ENCODE assay signal across 5 fruit fly cellular contexts in genomic region chrX:3673710-3674344, dm6.
TF ChIP-seq lines count a peak whose summit lies in the region.

No protein-coding gene starts in this region.

- no peak for TF ChIP-seq CTCF in whole organism, embryonic (GFP tag; optimal IDR thresholded peaks at IDR 0.05; lab: Kevin White, UChicago)

TF ChIP-seq in whole organism, adult, 20 proteins besides CTCF, POLR2A, EP300 and RAD21 (continues in another document):
- TF ChIP-seq Hr96 (GFP tag; optimal IDR thresholded peaks at IDR 0.05; lab: Kevin White, UChicago) (peak; percentile 78), CG7101 (tag; optimal IDR thresholded peaks at IDR 0.05; lab: Kevin White, UChicago) (peak; percentile 86), Mnt (GFP tag; optimal IDR thresholded peaks at IDR 0.05; lab: Kevin White, UChicago) (peak; percentile 96), CG1620 (GFP tag; optimal IDR thresholded peaks at IDR 0.05; lab: Kevin White, UChicago) (peak; percentile 53), CG7045 (GFP tag; optimal IDR thresholded peaks at IDR 0.05; lab: Kevin White, UChicago) (peak; percentile 59), ovo (GFP tag; optimal IDR thresholded peaks at IDR 0.05; lab: Kevin White, UChicago) (peak; percentile 4), bab1 (GFP tag; optimal IDR thresholded peaks at IDR 0.05; lab: Kevin White, UChicago) (peak; percentile 90), pad (GFP tag; optimal IDR thresholded peaks at IDR 0.05; lab: Kevin White, UChicago) (peak; percentile 73), kay (GFP tag; lab: Kevin White, UChicago; ENCODE audit: borderline replicate concordance) (peak; percentile 92), CG11617 (GFP tag; optimal IDR thresholded peaks at IDR 0.05; lab: Kevin White, UChicago) (peak; percentile 74), CG5204 (GFP tag; optimal IDR thresholded peaks at IDR 0.05; lab: Kevin White, UChicago) (peak; percentile 57), toe (GFP tag; optimal IDR thresholded peaks at IDR 0.05; lab: Kevin White, UChicago) (peak; percentile 62), CG12768 (GFP tag; optimal IDR thresholded peaks at IDR 0.05; lab: Kevin White, UChicago) (peak; percentile 79), cnc (optimal IDR thresholded peaks at IDR 0.05; lab: Kevin White, UChicago) (no peak), tj (GFP tag; optimal IDR thresholded peaks at IDR 0.05; lab: Kevin White, UChicago) (peak; percentile 85), cic (GFP tag; optimal IDR thresholded peaks at IDR 0.05; lab: Kevin White, UChicago) (peak; percentile 66), Clk (GFP tag; optimal IDR thresholded peaks at IDR 0.05; lab: Kevin White, UChicago) (no peak), CG14711 (tag; optimal IDR thresholded peaks at IDR 0.05; lab: Kevin White, UChicago) (peak; percentile 84)

TF ChIP-seq in whole organism, embryonic, 481 proteins besides CTCF, POLR2A, EP300 and RAD21:
- peak; percentile 8 for TF ChIP-seq grau (tag; optimal IDR thresholded peaks at IDR 0.05; lab: Kevin White, UChicago)
- no peak for TF ChIP-seq CG13894 (tag; optimal IDR thresholded peaks at IDR 0.05; lab: Kevin White, UChicago)
- no peak for TF ChIP-seq nau (GFP tag; optimal IDR thresholded peaks at IDR 0.05; lab: Kevin White, UChicago)
- TF ChIP-seq sens (GFP tag; lab: Kevin White, UChicago), result peak; percentile 21
- peak in 1 of 2 experiments; percentile 64 for TF ChIP-seq bsh (GFP tag; optimal IDR thresholded peaks at IDR 0.05; lab: Kevin White, UChicago)
- peak; percentile 88 for TF ChIP-seq Drgx (GFP tag; IDR thresholded peaks at IDR 0.05; lab: Robert Waterston, UW)
- no peak for TF ChIP-seq CG12104 (GFP tag; optimal IDR thresholded peaks at IDR 0.05; lab: Kevin White, UChicago)
- peak; percentile 55 for TF ChIP-seq nom (GFP tag; optimal IDR thresholded peaks at IDR 0.05; lab: Kevin White, UChicago)
- TF ChIP-seq chif (GFP tag; optimal IDR thresholded peaks at IDR 0.05; lab: Kevin White, UChicago), result no peak
- TF ChIP-seq row (GFP tag; IDR thresholded peaks at IDR 0.05; lab: Robert Waterston, UW), result 0 out of 3 replicates have a peak, but pooled peaks have one; percentile 7
- peak in 1 of 2 experiments; percentile 33 for TF ChIP-seq Trl (optimal IDR thresholded peaks at IDR 0.05; lab: Kevin White, UChicago)
- no peak for TF ChIP-seq Trl (GFP tag; optimal IDR thresholded peaks at IDR 0.05; lab: Kevin White, UChicago)
- TF ChIP-seq CG17802 (tag; optimal IDR thresholded peaks at IDR 0.05; lab: Kevin White, UChicago), result peak; percentile 84
- peak; percentile 26 for TF ChIP-seq CG11504 (tag; optimal IDR thresholded peaks at IDR 0.05; lab: Kevin White, UChicago)

TF ChIP-seq in whole organism, prepupa, 60 proteins besides CTCF, POLR2A, EP300 and RAD21 (continues in another document):
- TF ChIP-seq Sox102F (GFP tag; optimal IDR thresholded peaks at IDR 0.05; lab: Kevin White, UChicago) (peak; percentile 20), CG6854 (GFP tag; optimal IDR thresholded peaks at IDR 0.05; lab: Kevin White, UChicago) (no peak), CG34406 (GFP tag; optimal IDR thresholded peaks at IDR 0.05; lab: Kevin White, UChicago) (peak; percentile 53), Sox14 (GFP tag; optimal IDR thresholded peaks at IDR 0.05; lab: Kevin White, UChicago) (peak; percentile 77), eg (GFP tag; IDR thresholded peaks at IDR 0.05; lab: Robert Waterston, UW) (peak; percentile 89), dac (GFP tag; optimal IDR thresholded peaks at IDR 0.05; lab: Kevin White, UChicago) (peak; percentile 53), ss (GFP tag; optimal IDR thresholded peaks at IDR 0.05; lab: Kevin White, UChicago) (peak; percentile 74 to 76), CG6808 (GFP tag; optimal IDR thresholded peaks at IDR 0.05; lab: Kevin White, UChicago) (peak; percentile 80), net (GFP tag; optimal IDR thresholded peaks at IDR 0.05; lab: Kevin White, UChicago) (peak; percentile 75), Eip93F (GFP tag; optimal IDR thresholded peaks at IDR 0.05; lab: Kevin White, UChicago) (no peak), Hr4 (GFP tag; optimal IDR thresholded peaks at IDR 0.05; lab: Kevin White, UChicago) (peak; percentile 83), Eip75B (GFP tag; optimal IDR thresholded peaks at IDR 0.05; lab: Kevin White, UChicago) (peak; percentile 76), CG11294 (GFP tag; IDR thresholded peaks at IDR 0.05; lab: Robert Waterston, UW) (peak; percentile 72), cyc (GFP tag; optimal IDR thresholded peaks at IDR 0.05; lab: Kevin White, UChicago) (peak; percentile 54), CG10631 (GFP tag; optimal IDR thresholded peaks at IDR 0.05; lab: Kevin White, UChicago) (peak; percentile 74), Hr39 (GFP tag; optimal IDR thresholded peaks at IDR 0.05; lab: Kevin White, UChicago) (peak; percentile 55), achi (GFP tag; optimal IDR thresholded peaks at IDR 0.05; lab: Kevin White, UChicago) (peak; percentile 73), CG8632 (GFP tag; optimal IDR thresholded peaks at IDR 0.05; lab: Kevin White, UChicago) (peak; percentile 71), OdsH (GFP tag; optimal IDR thresholded peaks at IDR 0.05; lab: Kevin White, UChicago) (peak; percentile 75), CG8119 (GFP tag; IDR thresholded peaks at IDR 0.05; lab: Robert Waterston, UW) (peak; percentile 85), Hr38 (GFP tag; optimal IDR thresholded peaks at IDR 0.05; lab: Kevin White, UChicago) (no peak)

TF ChIP-seq in whole organism, pupa, 21 proteins besides CTCF, POLR2A, EP300 and RAD21:
- peak; percentile 89 for TF ChIP-seq CG4496 (GFP tag; IDR thresholded peaks at IDR 0.05; lab: Robert Waterston, UW)
- TF ChIP-seq gl (tag; optimal IDR thresholded peaks at IDR 0.05; lab: Kevin White, UChicago), result peak; percentile 58
- TF ChIP-seq EcR (GFP tag; optimal IDR thresholded peaks at IDR 0.05; lab: Kevin White, UChicago), result peak; percentile 93
- peak; percentile 82 for TF ChIP-seq Pif1B (GFP tag; optimal IDR thresholded peaks at IDR 0.05; lab: Kevin White, UChicago)
- TF ChIP-seq CG9948 (tag; optimal IDR thresholded peaks at IDR 0.05; lab: Kevin White, UChicago), result peak; percentile 65
- TF ChIP-seq CG10348 (GFP tag; IDR thresholded peaks at IDR 0.05; lab: Robert Waterston, UW), result 0 out of 2 replicates have a peak, but pooled peaks have one; percentile 32
- peak; percentile 83; the same call in 2 of the 3 replicates for TF ChIP-seq fd96Ca (GFP tag; IDR thresholded peaks at IDR 0.05; lab: Robert Waterston, UW)
- no peak for TF ChIP-seq D1 (tag; optimal IDR thresholded peaks at IDR 0.05; lab: Kevin White, UChicago)
- TF ChIP-seq Ets98B (GFP tag; IDR thresholded peaks at IDR 0.05; lab: Robert Waterston, UW), result peak; percentile 86
- peak; percentile 44 for TF ChIP-seq Snoo (tag; optimal IDR thresholded peaks at IDR 0.05; lab: Kevin White, UChicago)
- peak; percentile 75 for TF ChIP-seq CG34367 (tag; optimal IDR thresholded peaks at IDR 0.05; lab: Kevin White, UChicago)
- TF ChIP-seq CG8159 (tag; optimal IDR thresholded peaks at IDR 0.05; lab: Kevin White, UChicago), result peak; percentile 78
- peak; percentile 77 for TF ChIP-seq CG14655 (GFP tag; optimal IDR thresholded peaks at IDR 0.05; lab: Kevin White, UChicago)
- peak; percentile 56; the same call in 1 of the 2 replicates for TF ChIP-seq rn (GFP tag; IDR thresholded peaks at IDR 0.05; lab: Robert Waterston, UW)
- TF ChIP-seq CG17806 (tag; optimal IDR thresholded peaks at IDR 0.05; lab: Kevin White, UChicago), result peak; percentile 77
- TF ChIP-seq CG15710 (tag; optimal IDR thresholded peaks at IDR 0.05; lab: Kevin White, UChicago), result peak; percentile 76
- TF ChIP-seq CG13204 (GFP tag; optimal IDR thresholded peaks at IDR 0.05; lab: Kevin White, UChicago), result peak; percentile 45
- TF ChIP-seq CG32121 (GFP tag; IDR thresholded peaks at IDR 0.05; lab: Robert Waterston, UW), result peak; percentile 82
- TF ChIP-seq Pif1A (GFP tag; optimal IDR thresholded peaks at IDR 0.05; lab: Kevin White, UChicago), result peak; percentile 78
- peak; percentile 75 for TF ChIP-seq CG12605 (GFP tag; IDR thresholded peaks at IDR 0.05; lab: Robert Waterston, UW)
- TF ChIP-seq CG8301 (tag; optimal IDR thresholded peaks at IDR 0.05; lab: Kevin White, UChicago), result peak; percentile 69

TF ChIP-seq in whole organism, wandering third instar larva, 38 proteins besides CTCF, POLR2A, EP300 and RAD21:
- peak; percentile 9 for TF ChIP-seq dmrt93B (GFP tag; optimal IDR thresholded peaks at IDR 0.05; lab: Kevin White, UChicago)
- peak; percentile 75 for TF ChIP-seq rgr (GFP tag; optimal IDR thresholded peaks at IDR 0.05; lab: Kevin White, UChicago)
- peak; percentile 49 for TF ChIP-seq woc (GFP tag; optimal IDR thresholded peaks at IDR 0.05; lab: Kevin White, UChicago)
- TF ChIP-seq foxo (GFP tag; optimal IDR thresholded peaks at IDR 0.05; lab: Kevin White, UChicago), result peak in 1 of 2 experiments; percentile 67
- TF ChIP-seq OdsH (GFP tag; optimal IDR thresholded peaks at IDR 0.05; lab: Kevin White, UChicago), result peak; percentile 62
- peak; percentile 73 for TF ChIP-seq psq (GFP tag; optimal IDR thresholded peaks at IDR 0.05; lab: Kevin White, UChicago)
- no peak for TF ChIP-seq Dif (GFP tag; optimal IDR thresholded peaks at IDR 0.05; lab: Kevin White, UChicago; ENCODE audit: partially characterized antibody)
- peak; percentile 80 for TF ChIP-seq ey (GFP tag; optimal IDR thresholded peaks at IDR 0.05; lab: Kevin White, UChicago)
- TF ChIP-seq br (GFP tag; optimal IDR thresholded peaks at IDR 0.05; lab: Kevin White, UChicago), result peak; percentile 75
- TF ChIP-seq CrebA (GFP tag; optimal IDR thresholded peaks at IDR 0.05; lab: Kevin White, UChicago; ENCODE audit: borderline replicate concordance), result peak; percentile 10
- TF ChIP-seq CG9705 (GFP tag; optimal IDR thresholded peaks at IDR 0.05; lab: Kevin White, UChicago), result no peak
- TF ChIP-seq HLH106 (tag; optimal IDR thresholded peaks at IDR 0.05; lab: Kevin White, UChicago), result peak; percentile 38
- peak; percentile 16 for TF ChIP-seq Sp1 (GFP tag; optimal IDR thresholded peaks at IDR 0.05; lab: Kevin White, UChicago)
- TF ChIP-seq Hnf4 (GFP tag; optimal IDR thresholded peaks at IDR 0.05; lab: Kevin White, UChicago), result peak; percentile 44
- peak; percentile 76 for TF ChIP-seq fru (GFP tag; optimal IDR thresholded peaks at IDR 0.05; lab: Kevin White, UChicago)
- TF ChIP-seq Abd-B (GFP tag; optimal IDR thresholded peaks at IDR 0.05; lab: Kevin White, UChicago), result no peak
- TF ChIP-seq Mio (GFP tag; optimal IDR thresholded peaks at IDR 0.05; lab: Kevin White, UChicago), result no peak
- peak; percentile 65 for TF ChIP-seq h (GFP tag; optimal IDR thresholded peaks at IDR 0.05; lab: Kevin White, UChicago)
- TF ChIP-seq Jra (GFP tag; optimal IDR thresholded peaks at IDR 0.05; lab: Kevin White, UChicago), result peak; percentile 28
- no peak for TF ChIP-seq sv (GFP tag; optimal IDR thresholded peaks at IDR 0.05; lab: Kevin White, UChicago)
